Worm (Caenorhabditis elegans) whole organism, L4 larva: ENCODE results near the gene lntl-1.

ENCODE experiments used
- F26F4.8 ChIP-seq: fragments of 200-800 bp; sonication (Bioruptor generic); conservative IDR thresholded peaks from 2 replicates; pipeline ENCODE4 v1.3.6; 2022; ENCODE audit warnings: missing genetic modification characterization, missing compliant biosample characterization
- F37D6.2 ChIP-seq: sonication (generic microtip); optimal IDR thresholded peaks from 2 replicates; lab custom pipeline; 2016; ENCODE audit warnings: mild to moderate bottlenecking, missing genetic modification characterization, missing compliant biosample characterization
- T20F7.1 ChIP-seq: fragments of 200-800 bp; sonication (Bioruptor generic); optimal IDR thresholded peaks from 2 replicates; lab custom pipeline; 2018; ENCODE audit warnings: mild to moderate bottlenecking, missing genetic modification characterization, missing compliant biosample characterization
- ZK546.5 ChIP-seq, 2 experiments: sonication (generic microtip); optimal IDR thresholded peaks; 2 replicates each; lab custom pipeline; 2017; ENCODE audit warnings: missing biosample characterization in 2 of 2, missing genetic modification characterization in 2 of 2
- aha-1 ChIP-seq: fragments of 150-350 bp; peaks from one replicate; lab custom pipeline; 2014; ENCODE audit warnings: missing biosample characterization, missing genetic modification characterization
- aly-2 ChIP-seq: sonication (generic microtip); optimal IDR thresholded peaks from 2 replicates; lab custom pipeline; 2018; ENCODE audit warnings: missing biosample characterization, missing genetic modification characterization
- ama-1 ChIP-seq: fragments of 150-350 bp; optimal IDR thresholded peaks from 2 replicates; lab custom pipeline; 2014; ENCODE audit warnings: inconsistent platforms, mixed read lengths
- arid-1 ChIP-seq: fragments of 200-800 bp; sonication (Bioruptor generic); conservative IDR thresholded peaks from 2 replicates; pipeline ENCODE4 v1.3.6; 2022; ENCODE audit warnings: missing genetic modification reagents, missing genetic modification characterization, missing compliant biosample characterization
- ceh-20 ChIP-seq: fragments of 200-800 bp; sonication (Bioruptor generic); IDR thresholded peaks from 2 replicates; pipeline ENCODE4 v1.3.6; 2022; ENCODE audit warnings: missing genetic modification reagents, missing genetic modification characterization, missing compliant biosample characterization
- ceh-28 ChIP-seq: fragments of 150-350 bp; optimal IDR thresholded peaks from 2 replicates; lab custom pipeline; 2014; ENCODE audit warnings: missing biosample characterization, missing genetic modification reagents, missing genetic modification characterization
- ctbp-1 ChIP-seq: fragments of 200-800 bp; sonication (Bioruptor generic); IDR thresholded peaks from 2 replicates; pipeline ENCODE4 v1.3.6; 2022; ENCODE audit warnings: missing genetic modification reagents, missing genetic modification characterization, missing compliant biosample characterization
- daf-16 ChIP-seq, 3 experiments: sonication (generic microtip); optimal IDR thresholded peaks; 2 replicates each; lab custom pipeline; 2016 to 2017; ENCODE audit warnings: missing genetic modification characterization in 3 of 3, missing genetic modification reagents in 3 of 3, mild to moderate bottlenecking in 2 of 3, missing compliant biosample characterization in 2 of 3, missing biosample characterization in 1 of 3, moderate library complexity in 1 of 3
- dmd-6 ChIP-seq: fragments of 200-800 bp; sonication (Bioruptor generic); IDR thresholded peaks from 2 replicates; pipeline ENCODE4 v1.3.6; 2022; ENCODE audit warnings: missing genetic modification reagents, missing genetic modification characterization, missing compliant biosample characterization
- dpl-1 ChIP-seq: fragments of 150-350 bp; optimal IDR thresholded peaks from 2 replicates; lab custom pipeline; 2014; ENCODE audit warnings: missing biosample characterization, missing genetic modification reagents, missing genetic modification characterization
- egl-27 ChIP-seq: sonication (generic microtip); optimal IDR thresholded peaks from 3 replicates; lab custom pipeline; 2017; ENCODE audit warnings: missing biosample characterization, missing genetic modification reagents, missing genetic modification characterization
- hif-1 ChIP-seq, 2 experiments: sonication (generic microtip); optimal IDR thresholded peaks; 2 replicates each; lab custom pipeline; 2016 to 2017; ENCODE audit warnings: missing compliant biosample characterization in 2 of 2, missing genetic modification characterization in 2 of 2, missing genetic modification reagents in 2 of 2, missing genotype in 2 of 2, mild to moderate bottlenecking in 1 of 2
- hlh-11 ChIP-seq: fragments of 200-800 bp; sonication (Bioruptor generic); optimal IDR thresholded peaks from 2 replicates; lab custom pipeline; 2018; ENCODE audit warnings: mild to moderate bottlenecking, missing genetic modification characterization, missing compliant biosample characterization
- hlh-30 ChIP-seq: sonication (generic microtip); optimal IDR thresholded peaks from 2 replicates; lab custom pipeline; 2017; ENCODE audit warnings: antibody characterized with exemption, mild to moderate bottlenecking, missing genetic modification characterization, missing compliant biosample characterization; ENCODE audit not compliant: insufficient read depth
- hmg-1.1 ChIP-seq: fragments of 200-800 bp; sonication (Bioruptor generic); IDR thresholded peaks from 2 replicates; pipeline ENCODE4 v1.3.6; 2022; ENCODE audit warnings: missing genetic modification reagents, missing genetic modification characterization, missing compliant biosample characterization
- jun-1 ChIP-seq: fragments of 150-350 bp; optimal IDR thresholded peaks from 2 replicates; lab custom pipeline; 2014; ENCODE audit warnings: missing biosample characterization, missing genetic modification reagents, missing genetic modification characterization
- lin-13 ChIP-seq: fragments of 150-350 bp; optimal IDR thresholded peaks from 2 replicates; lab custom pipeline; 2014; ENCODE audit warnings: missing biosample characterization, missing genetic modification reagents, missing genetic modification characterization
- lin-38 ChIP-seq: fragments of 200-800 bp; sonication (Bioruptor generic); IDR thresholded peaks from 2 replicates; pipeline ENCODE4 v1.3.6; 2022; ENCODE audit warnings: missing genetic modification reagents, missing genetic modification characterization, missing compliant biosample characterization
- lsy-2 ChIP-seq, 2 experiments: fragments of 150-350 bp in 1 of 2; sonication (generic microtip) in 1 of 2; optimal IDR thresholded peaks; 2 replicates each; lab custom pipeline; 2014 to 2017; ENCODE audit warnings: missing biosample characterization in 2 of 2, missing genetic modification characterization in 2 of 2
- madf-5 ChIP-seq, 2 experiments: fragments of 200-800 bp; sonication (Bioruptor generic); IDR thresholded peaks; 2 replicates each; pipeline ENCODE4 v1.3.6; 2022; ENCODE audit warnings: missing compliant biosample characterization in 2 of 2, missing genetic modification characterization in 2 of 2
- madf-9 ChIP-seq: fragments of 200-800 bp; sonication (Bioruptor generic); conservative IDR thresholded peaks from 2 replicates; pipeline ENCODE4 v1.3.6; 2022; ENCODE audit warnings: missing genetic modification reagents, missing genetic modification characterization, missing compliant biosample characterization
- mdl-1 ChIP-seq, 2 experiments: fragments of 150-350 bp in 1 of 2; sonication (generic microtip) in 1 of 2; optimal IDR thresholded peaks; 2 replicates each; lab custom pipeline; 2014 to 2017; ENCODE audit warnings: missing biosample characterization in 2 of 2, missing genetic modification characterization in 2 of 2
- mdt-29 ChIP-seq: fragments of 200-800 bp; sonication (Bioruptor generic); IDR thresholded peaks from 2 replicates; pipeline ENCODE4 v1.3.6; 2022; ENCODE audit warnings: missing genetic modification reagents, missing genetic modification characterization, missing compliant biosample characterization
- mep-1 ChIP-seq: fragments of 150-350 bp; sonication (generic microtip); optimal IDR thresholded peaks from 3 replicates; lab custom pipeline; 2014; ENCODE audit warnings: missing biosample characterization, missing genetic modification characterization
- nhr-11 ChIP-seq: fragments of 150-350 bp; optimal IDR thresholded peaks from 2 replicates; lab custom pipeline; 2014; ENCODE audit warnings: missing biosample characterization, missing genetic modification characterization
- nhr-237 ChIP-seq: sonication (generic microtip); optimal IDR thresholded peaks from 2 replicates; lab custom pipeline; 2017; ENCODE audit warnings: missing biosample characterization, missing genetic modification characterization
- nhr-48 ChIP-seq: sonication (generic microtip); optimal IDR thresholded peaks from 2 replicates; lab custom pipeline; 2016; ENCODE audit warnings: mild to moderate bottlenecking, missing genetic modification characterization, missing compliant biosample characterization
- rbr-2 ChIP-seq: sonication (generic microtip); optimal IDR thresholded peaks from 2 replicates; lab custom pipeline; 2016; ENCODE audit warnings: missing genotype, missing genetic modification characterization, missing compliant biosample characterization
- saeg-2 ChIP-seq: fragments of 200-800 bp; sonication (Bioruptor generic); IDR thresholded peaks from 2 replicates; pipeline ENCODE4 v1.3.6; 2022; ENCODE audit warnings: missing genetic modification reagents, missing genetic modification characterization, missing compliant biosample characterization
- sdz-12 ChIP-seq: fragments of 200-800 bp; sonication (Bioruptor generic); optimal IDR thresholded peaks from 2 replicates; lab custom pipeline; 2018; ENCODE audit warnings: mild to moderate bottlenecking, missing genetic modification characterization, missing compliant biosample characterization
- snpc-1.2 ChIP-seq: fragments of 200-800 bp; sonication (Bioruptor generic); IDR thresholded peaks from 2 replicates; pipeline ENCODE4 v1.3.6; 2022; ENCODE audit warnings: missing genetic modification reagents, missing genetic modification characterization, missing compliant biosample characterization
- unc-62 ChIP-seq, 3 experiments: fragments of 150-350 bp in 1 of 3; sonication (generic microtip); optimal IDR thresholded peaks in 2 of 3; peaks in 1 of 3; 1 replicate in 1 of 3; 2 replicates in 2 of 3; lab custom pipeline; 2014 to 2017; ENCODE audit warnings: missing biosample characterization in 3 of 3, missing genetic modification characterization in 3 of 3, missing genetic modification reagents in 3 of 3, missing genotype in 1 of 3
- zfp-2 ChIP-seq: sonication (generic microtip); optimal IDR thresholded peaks from 2 replicates; lab custom pipeline; 2016; ENCODE audit warnings: mild to moderate bottlenecking, missing genetic modification characterization, missing compliant biosample characterization
- ztf-7 ChIP-seq: fragments of 150-350 bp; optimal IDR thresholded peaks from 2 replicates; lab custom pipeline; 2014; ENCODE audit warnings: missing biosample characterization, missing genetic modification characterization

lntl-1 gene

DNA sequence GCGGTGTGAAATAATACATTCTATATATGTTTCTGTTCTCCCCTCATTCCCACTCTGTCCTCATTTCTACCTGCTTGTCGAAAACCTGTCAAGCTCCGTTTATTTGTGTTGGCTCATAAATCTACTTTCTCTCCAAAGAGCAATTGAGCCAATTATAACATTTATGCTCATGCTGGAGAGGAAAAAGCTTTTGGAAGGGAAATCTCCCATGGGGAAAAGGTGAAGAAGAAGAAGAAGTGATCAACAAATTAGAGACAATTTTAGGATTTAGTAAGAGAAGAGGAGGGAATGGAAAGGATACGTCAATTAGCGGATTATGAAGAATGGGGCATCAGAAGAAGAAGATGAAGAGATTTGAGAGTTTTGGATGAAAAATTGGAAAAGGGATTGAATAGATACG lies 2.8 kb upstream of the lntl-1 start:
- TF ChIP-seq unc-62 (GFP tag; optimal IDR thresholded peaks at IDR 0.05 in 1 of 2; lab: Kevin White, UChicago): peak in 1 of 2 experiments; percentile 87
- TF ChIP-seq unc-62 (tag; optimal IDR thresholded peaks at IDR 0.05; lab: Kevin White, UChicago): no peak
- no peak for TF ChIP-seq daf-16 (GFP tag; optimal IDR thresholded peaks at IDR 0.05; lab: Kevin White, UChicago)
- TF ChIP-seq daf-16 (tag; optimal IDR thresholded peaks at IDR 0.05; lab: Kevin White, UChicago): no peak
- TF ChIP-seq sdz-12 (GFP tag; lab: Kevin White, UChicago): no peak
- no peak for TF ChIP-seq aha-1
- TF ChIP-seq, all 104 proteins: peak for 1

DNA sequence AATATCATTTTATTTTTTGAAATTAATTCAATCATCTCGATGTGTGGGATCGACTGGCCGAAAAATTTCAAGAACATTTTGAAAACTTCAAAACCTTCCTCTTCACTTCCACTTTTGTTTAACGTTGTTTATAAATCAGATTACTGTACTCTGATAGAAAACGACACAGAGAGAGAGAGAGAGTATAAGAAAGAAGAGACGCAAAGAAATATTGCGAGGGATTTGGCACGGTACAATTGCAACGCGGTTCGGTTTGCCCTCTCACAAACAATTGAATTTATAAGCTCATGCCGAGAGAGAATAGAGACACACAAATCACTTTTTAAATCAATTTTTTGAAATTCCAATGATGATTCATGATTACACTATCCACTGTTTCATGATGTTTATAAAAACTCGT lies 545 bp downstream of the lntl-1 start:
- TF ChIP-seq mdt-29 (no peak), lin-38 (GFP tag; lab: Robert Waterston, UW) (no peak), ceh-28 (tag; lab: Kevin White, UChicago) (no peak), lsy-2 (tag; optimal IDR thresholded peaks at IDR 0.05; lab: Kevin White, UChicago) (no peak), dmd-6 (GFP tag; lab: Robert Waterston, UW) (no peak), T20F7.1 (GFP tag; lab: Kevin White, UChicago) (no peak), jun-1 (no peak), egl-27 (tag; lab: Kevin White, UChicago) (no peak)

DNA sequence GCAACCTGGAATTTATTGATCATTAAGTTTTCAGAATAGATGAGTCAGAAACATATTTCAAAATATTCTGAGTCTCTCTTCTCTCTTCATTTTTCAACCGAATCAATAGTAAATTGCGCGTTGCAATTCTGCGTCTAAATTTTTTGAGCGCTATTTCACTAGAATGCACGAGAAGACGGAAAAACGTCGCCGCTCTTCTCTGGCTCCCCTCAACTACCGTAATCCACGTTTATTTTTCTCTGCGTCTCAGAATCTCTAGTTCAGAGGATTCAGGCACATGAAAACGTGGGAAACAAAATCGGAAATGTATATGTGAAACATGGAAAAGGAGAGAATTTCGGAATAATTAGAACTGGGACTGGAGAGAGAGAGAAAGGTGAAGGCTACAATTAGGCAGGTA lies 1.4 kb downstream of the lntl-1 start:
- TF ChIP-seq F26F4.8 (GFP tag; lab: Robert Waterston, UW) (no peak), hif-1 (tag; optimal IDR thresholded peaks at IDR 0.05; lab: Kevin White, UChicago) (peak in 1 of 2 experiments; percentile 39), aha-1 (peak; percentile 95), nhr-48 (tag; lab: Kevin White, UChicago) (no peak), arid-1 (GFP tag; lab: Robert Waterston, UW) (no peak), jun-1 (no peak), madf-9 (GFP tag; lab: Robert Waterston, UW) (no peak), hlh-11 (no peak), mep-1 (tag; lab: Kevin White, UChicago) (peak; percentile 25), hlh-30 (peak; percentile 41), ceh-20 (no peak), F37D6.2 (peak; percentile 17), nhr-237 (no peak), madf-5 (GFP tag; IDR thresholded peaks at IDR 0.05; lab: Robert Waterston, UW) (no peak), daf-16 (GFP tag; optimal IDR thresholded peaks at IDR 0.05; lab: Kevin White, UChicago) (no peak), daf-16 (tag; optimal IDR thresholded peaks at IDR 0.05; lab: Kevin White, UChicago) (no peak), ztf-7 (no peak), lin-13 (GFP tag; lab: Kevin White, UChicago) (no peak), zfp-2 (tag; lab: Kevin White, UChicago) (no peak), lsy-2 (tag; optimal IDR thresholded peaks at IDR 0.05; lab: Kevin White, UChicago) (peak; percentile 76 to 94), aly-2 (tag; lab: Kevin White, UChicago) (no peak), rbr-2 (tag; lab: Kevin White, UChicago) (peak; percentile 57), unc-62 (GFP tag; optimal IDR thresholded peaks at IDR 0.05 in 1 of 2; lab: Kevin White, UChicago) (peak in 1 of 2 experiments; percentile 84), unc-62 (tag; optimal IDR thresholded peaks at IDR 0.05; lab: Kevin White, UChicago) (no peak), nhr-11 (tag; lab: Kevin White, UChicago) (peak; percentile 55), ama-1 (lab: Kevin White, UChicago) (no peak), mdl-1 (tag; optimal IDR thresholded peaks at IDR 0.05; lab: Kevin White, UChicago) (peak in 1 of 2 experiments; percentile 17), ZK546.5 (tag; optimal IDR thresholded peaks at IDR 0.05; lab: Kevin White, UChicago) (no peak), mdt-29 (no peak), saeg-2 (GFP tag; lab: Robert Waterston, UW) (no peak), hmg-1.1 (peak; percentile 57), snpc-1.2 (no peak), lin-38 (GFP tag; lab: Robert Waterston, UW) (no peak), ctbp-1 (GFP tag; lab: Robert Waterston, UW) (no peak), dpl-1 (GFP tag; lab: Kevin White, UChicago) (peak; percentile 14)
